Worm (Caenorhabditis elegans): ENCODE data around the gene T25B9.2.
A peak's percentile ranks its signal among the peaks of the same experiment; 100 is the strongest.

T25B9.2 gene

ce11 chrIV:10737011-10737553 lies 14.6 kb downstream of the T25B9.2 start, which contains the start of gene grl-21:
Gene grl-21, plus strand, starts transcription at chrIV:10737474.
- TF ChIP-seq dao-5 (tag; optimal IDR thresholded peaks at IDR 0.05) (no peak), him-1 (tag; optimal IDR thresholded peaks at IDR 0.05) (no peak)

- peak; percentile 22 for TF ChIP-seq W03F9.2 (tag; optimal IDR thresholded peaks at IDR 0.05)
- TF ChIP-seq him-1 (tag; optimal IDR thresholded peaks at IDR 0.05): no peak
- TF ChIP-seq dao-5 (tag; optimal IDR thresholded peaks at IDR 0.05): no peak
Measured at ce11 chrIV:10734527-10735436, 16.9 kb downstream of the T25B9.2 start, which contains the start of the genes orc-5 and cyb-1. Gene orc-5, minus strand, starts transcription at chrIV:10734588. Gene cyb-1, plus strand, starts transcription at chrIV:10735216.

ce11 chrIV:10727734-10728133 lies 23.9 kb downstream of the T25B9.2 start, which contains the start of gene ZC168.2:
Gene ZC168.2, plus strand, starts transcription at chrIV:10728034.
- TF ChIP-seq W03F9.2 (tag; optimal IDR thresholded peaks at IDR 0.05): no peak
- TF ChIP-seq dao-5 (tag; optimal IDR thresholded peaks at IDR 0.05): no peak
- no peak for TF ChIP-seq him-1 (tag; optimal IDR thresholded peaks at IDR 0.05)

DNA sequence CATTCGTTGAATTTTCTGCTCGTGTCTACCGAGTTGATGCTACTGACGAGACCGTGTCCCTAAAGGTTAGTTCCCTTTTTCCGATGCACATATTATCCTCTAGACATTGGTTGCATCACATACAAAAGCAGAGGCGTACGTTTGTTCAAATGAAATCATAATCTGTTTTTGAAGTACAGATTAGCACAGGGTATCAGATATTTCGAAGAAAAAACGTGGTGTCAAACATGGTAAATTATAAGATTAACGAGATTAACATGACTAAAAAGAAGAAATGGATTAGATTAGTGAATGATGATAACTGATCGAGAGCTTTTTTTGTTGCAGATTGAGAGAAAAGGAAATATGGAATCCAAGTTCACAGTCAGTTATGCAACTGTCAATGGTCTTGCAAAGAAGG lies 32.8 kb downstream of the T25B9.2 start:
- TF ChIP-seq W03F9.2 (tag; optimal IDR thresholded peaks at IDR 0.05): no peak
- TF ChIP-seq dao-5 (tag; optimal IDR thresholded peaks at IDR 0.05): no peak
- TF ChIP-seq him-1 (tag; optimal IDR thresholded peaks at IDR 0.05): no peak

DNA sequence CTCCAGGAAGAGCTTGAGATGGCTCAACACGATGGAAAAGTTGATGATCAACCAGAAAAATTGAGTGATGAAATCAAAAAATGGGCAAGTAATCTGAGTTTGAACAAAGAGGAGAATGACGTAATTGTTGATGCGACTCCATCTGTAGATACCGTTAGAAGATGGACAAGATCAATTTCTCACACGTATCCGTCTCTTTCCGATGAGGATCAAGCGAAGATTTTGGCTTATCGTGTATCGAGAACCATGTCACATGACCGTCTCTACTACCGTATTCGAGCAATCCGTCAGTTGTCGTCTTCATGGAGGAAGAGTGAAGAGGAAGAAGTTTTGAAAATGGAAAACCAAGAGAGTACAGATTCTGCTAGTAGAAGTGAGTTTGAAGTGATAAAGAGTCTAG lies 33.6 kb downstream of the T25B9.2 start:
- no peak for TF ChIP-seq him-1 (tag; optimal IDR thresholded peaks at IDR 0.05)
- TF ChIP-seq dao-5 (tag; optimal IDR thresholded peaks at IDR 0.05): no peak
- no peak for TF ChIP-seq W03F9.2 (tag; optimal IDR thresholded peaks at IDR 0.05)

DNA sequence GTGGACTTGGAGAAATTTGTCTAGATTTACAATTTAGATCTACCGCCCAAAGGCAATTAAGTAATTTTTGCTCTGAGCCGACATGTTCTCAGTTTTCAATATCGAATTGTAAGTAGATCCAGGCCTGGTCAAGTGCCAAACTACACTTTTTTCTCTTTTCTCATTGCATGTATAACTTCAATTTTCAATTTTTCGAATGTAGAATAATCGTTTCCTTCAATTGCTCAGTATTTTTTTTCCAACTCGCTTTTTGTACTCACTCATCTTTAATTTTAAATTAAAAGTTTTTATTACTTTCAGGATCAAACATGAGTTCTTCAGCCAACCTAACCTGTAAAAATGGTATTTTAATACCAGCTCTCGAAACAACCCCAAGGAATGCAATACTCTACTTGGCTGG lies 35.3 kb downstream of the T25B9.2 start, which contains the start of gene ncx-3:
Gene ncx-3, plus strand, starts transcription at position 301 of the 400 bp plus-strand sequence.
- TF ChIP-seq him-1 (tag; optimal IDR thresholded peaks at IDR 0.05): no peak
- TF ChIP-seq dao-5 (tag; optimal IDR thresholded peaks at IDR 0.05): no peak
- no peak for TF ChIP-seq W03F9.2 (tag; optimal IDR thresholded peaks at IDR 0.05)

ce11 chrIV:10714594-10714993 lies 37.0 kb downstream of the T25B9.2 start:
- TF ChIP-seq dao-5 (tag; optimal IDR thresholded peaks at IDR 0.05) (no peak), him-1 (tag; optimal IDR thresholded peaks at IDR 0.05) (no peak), W03F9.2 (tag; optimal IDR thresholded peaks at IDR 0.05) (no peak)

ce11 chrIV:10711729-10712128 lies 39.9 kb downstream of the T25B9.2 start, which contains the start of gene glb-21:
Gene glb-21, minus strand, starts transcription at chrIV:10711794.
- TF ChIP-seq dao-5 (tag; optimal IDR thresholded peaks at IDR 0.05) (no peak), him-1 (tag; optimal IDR thresholded peaks at IDR 0.05) (no peak), W03F9.2 (tag; optimal IDR thresholded peaks at IDR 0.05) (no peak)

DNA sequence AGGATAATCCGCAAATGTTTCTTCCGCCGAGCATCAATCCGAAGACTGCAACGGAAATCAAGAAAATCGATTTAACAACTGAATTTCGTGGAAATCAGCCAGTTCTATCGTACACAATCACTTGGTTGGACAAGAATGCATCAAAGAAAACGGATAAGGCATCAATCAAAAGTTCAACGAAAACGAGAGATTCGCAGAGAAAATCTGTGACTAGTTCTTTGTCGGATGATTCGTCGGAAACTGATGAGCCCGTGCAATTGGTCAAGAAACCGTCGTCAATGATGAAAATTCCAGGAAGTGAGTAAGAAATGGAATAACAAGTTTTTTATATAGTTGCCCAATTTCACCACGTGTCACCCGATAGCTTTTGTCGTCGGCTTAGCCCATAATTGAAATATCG lies 45.5 kb downstream of the T25B9.2 start, which contains the start of gene R102.6:
Gene R102.6, minus strand, starts transcription at position 101 of the 400 bp plus-strand sequence.
- no peak for TF ChIP-seq dao-5 (tag; optimal IDR thresholded peaks at IDR 0.05)
- no peak for TF ChIP-seq him-1 (tag; optimal IDR thresholded peaks at IDR 0.05)
- TF ChIP-seq W03F9.2 (tag; optimal IDR thresholded peaks at IDR 0.05): no peak

DNA sequence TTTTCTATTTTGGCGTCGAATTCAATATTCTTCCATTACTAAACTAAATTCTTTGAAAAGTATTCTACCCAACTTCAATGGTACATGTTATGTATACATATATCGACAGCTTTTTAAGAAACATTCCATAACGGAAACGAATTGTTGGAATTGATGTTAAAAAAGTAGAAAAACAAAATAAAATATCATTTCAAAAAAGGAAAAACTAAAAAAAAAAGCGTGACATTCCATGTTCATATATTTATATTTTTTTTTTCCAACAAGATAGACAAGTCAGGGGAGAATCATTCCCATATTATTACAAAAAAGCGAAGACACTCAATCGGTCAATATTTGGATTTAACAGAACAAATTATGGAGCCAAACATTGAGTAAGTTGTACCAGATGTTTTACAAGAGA lies 46.5 kb downstream of the T25B9.2 start, which contains the start of gene R102.10:
Gene R102.10, plus strand, starts transcription at position 301 of the 400 bp plus-strand sequence.
- TF ChIP-seq him-1 (tag; optimal IDR thresholded peaks at IDR 0.05): no peak
- TF ChIP-seq W03F9.2 (tag; optimal IDR thresholded peaks at IDR 0.05): no peak
- TF ChIP-seq dao-5 (tag; optimal IDR thresholded peaks at IDR 0.05): no peak

- TF ChIP-seq him-1 (tag; optimal IDR thresholded peaks at IDR 0.05): no peak
- TF ChIP-seq W03F9.2 (tag; optimal IDR thresholded peaks at IDR 0.05): no peak
- TF ChIP-seq dao-5 (tag; optimal IDR thresholded peaks at IDR 0.05): no peak
Measured at ce11 chrIV:10701866-10702458, 49.7 kb downstream of the T25B9.2 start.
